Fruit fly (Drosophila melanogaster) whole organism, embryonic: ENCODE data around the gene Jhbp14.

ENCODE experiments used
- Aef1 ChIP-seq: fragments of 200-800 bp; sonication (Bioruptor generic); IDR thresholded peaks from 3 replicates; pipeline ENCODE4 v1.3.6; 2022; ENCODE audit warnings: missing biosample characterization, missing genetic modification characterization
- Asciz ChIP-seq: fragments of 200-800 bp; sonication (Bioruptor generic); optimal IDR thresholded peaks from 2 replicates; lab custom pipeline; 2017; ENCODE audit warnings: missing biosample characterization, mild to moderate bottlenecking, missing genetic modification characterization, missing genetic modification reagents
- Atf6 ChIP-seq: fragments of 200-800 bp; sonication (Bioruptor generic); IDR thresholded peaks from 2 replicates; pipeline ENCODE4 v1.3.6; 2022; ENCODE audit warnings: missing biosample characterization, missing genetic modification characterization
- BEAF-32 ChIP-seq: fragments of 200-800 bp; sonication (Bioruptor generic); optimal IDR thresholded peaks from 3 replicates; lab custom pipeline; 2017; ENCODE audit warnings: missing biosample characterization, missing genetic modification characterization, mild to moderate bottlenecking, moderate library complexity, missing genetic modification reagents
- CG11695 ChIP-seq: fragments of 200-800 bp; sonication (Bioruptor generic); IDR thresholded peaks from 3 replicates; pipeline ENCODE4 v1.3.6; 2022; ENCODE audit warnings: missing biosample characterization, missing genetic modification characterization
- CG12942 ChIP-seq: fragments of 200-800 bp; sonication (Bioruptor generic); optimal IDR thresholded peaks from 3 replicates; lab custom pipeline; 2016; ENCODE audit warnings: missing biosample characterization, missing genetic modification characterization
- CG13123 ChIP-seq: fragments of 200-800 bp; sonication (Bioruptor generic); optimal IDR thresholded peaks from 2 replicates; lab custom pipeline; 2016; ENCODE audit warnings: missing biosample characterization, missing genetic modification characterization
- CG13296 ChIP-seq: fragments of 200-800 bp; sonication (Bioruptor generic); optimal IDR thresholded peaks from 3 replicates; lab custom pipeline; 2018; ENCODE audit warnings: missing biosample characterization, mild to moderate bottlenecking, missing genetic modification characterization
- CG14441 ChIP-seq: fragments of 200-800 bp; sonication (Bioruptor generic); IDR thresholded peaks from 2 replicates; pipeline ENCODE4 v1.3.6; 2022; ENCODE audit warnings: missing biosample characterization, missing genetic modification characterization
- CG15269 ChIP-seq: fragments of 200-800 bp; sonication (Bioruptor generic); optimal IDR thresholded peaks from 2 replicates; lab custom pipeline; 2018; ENCODE audit warnings: missing biosample characterization, mild to moderate bottlenecking, missing genetic modification characterization, moderate library complexity
- CG1602 ChIP-seq: fragments of 200-800 bp; sonication (Bioruptor generic); optimal IDR thresholded peaks from 3 replicates; lab custom pipeline; 2016; ENCODE audit warnings: missing biosample characterization, missing genetic modification characterization
- CG17186 ChIP-seq: fragments of 200-800 bp; sonication (Bioruptor generic); optimal IDR thresholded peaks from 3 replicates; lab custom pipeline; 2017; ENCODE audit warnings: missing biosample characterization, missing genetic modification reagents, missing genetic modification characterization
- CG1792 ChIP-seq: fragments of 200-800 bp; sonication (Bioruptor generic); optimal IDR thresholded peaks from 2 replicates; lab custom pipeline; 2016; ENCODE audit warnings: missing biosample characterization, missing genetic modification characterization
- CG2712 ChIP-seq: fragments of 200-800 bp; optimal IDR thresholded peaks from 3 replicates; lab custom pipeline; 2019; ENCODE audit warnings: missing biosample characterization, mild to moderate bottlenecking, missing genetic modification characterization, moderate library complexity
- CG31224 ChIP-seq: fragments of 200-800 bp; sonication (Bioruptor generic); IDR thresholded peaks from 2 replicates; pipeline ENCODE4 v1.3.6; 2022; ENCODE audit warnings: missing biosample characterization, missing genetic modification characterization
- CG33557 ChIP-seq: fragments of 200-800 bp; sonication (Bioruptor generic); optimal IDR thresholded peaks from 2 replicates; lab custom pipeline; 2019; ENCODE audit warnings: missing biosample characterization, mild to moderate bottlenecking, missing genetic modification characterization, moderate library complexity
- CG4404 ChIP-seq: fragments of 200-800 bp; sonication (Bioruptor generic); IDR thresholded peaks from 2 replicates; pipeline ENCODE4 v1.3.6; 2022; ENCODE audit warnings: missing biosample characterization, missing genetic modification characterization
- CG4424 ChIP-seq: fragments of 200-800 bp; sonication (Bioruptor generic); optimal IDR thresholded peaks from 3 replicates; lab custom pipeline; 2016; ENCODE audit warnings: missing biosample characterization, missing genetic modification characterization
- CG6683 ChIP-seq: fragments of 200-800 bp; sonication (Bioruptor generic); optimal IDR thresholded peaks from 2 replicates; lab custom pipeline; 2017; ENCODE audit warnings: missing biosample characterization, mild to moderate bottlenecking, missing genetic modification characterization, missing genetic modification reagents
- CG6765 ChIP-seq: fragments of 200-800 bp; sonication (Bioruptor generic); optimal IDR thresholded peaks from 3 replicates; lab custom pipeline; 2017; ENCODE audit warnings: missing biosample characterization, mild to moderate bottlenecking, missing genetic modification characterization
- CG6791 ChIP-seq: fragments of 200-800 bp; sonication (Bioruptor generic); IDR thresholded peaks from 3 replicates; pipeline ENCODE4 v1.3.6; 2022; ENCODE audit warnings: missing biosample characterization, missing genetic modification characterization; ENCODE audit not compliant: partially characterized antibody
- CG9817 ChIP-seq: fragments of 200-800 bp; sonication (Bioruptor generic); optimal IDR thresholded peaks from 2 replicates; lab custom pipeline; 2018; ENCODE audit warnings: missing biosample characterization, mild to moderate bottlenecking, missing genetic modification characterization, moderate library complexity
- D19B ChIP-seq: fragments of 200-800 bp; sonication (Bioruptor generic); optimal IDR thresholded peaks from 2 replicates; lab custom pipeline; 2017; ENCODE audit warnings: missing biosample characterization, mild to moderate bottlenecking, missing genetic modification characterization
- Fer2 ChIP-seq: fragments of 200-800 bp; sonication (Bioruptor generic); optimal IDR thresholded peaks from 2 replicates; lab custom pipeline; 2018; ENCODE audit warnings: missing biosample characterization, mild to moderate bottlenecking, missing genetic modification characterization, moderate library complexity
- HmgZ ChIP-seq: fragments of 200-800 bp; sonication (Bioruptor generic); optimal IDR thresholded peaks from 2 replicates; lab custom pipeline; 2018; ENCODE audit warnings: missing biosample characterization, mild to moderate bottlenecking, missing genetic modification characterization
- Jarid2 ChIP-seq: fragments of 200-800 bp; sonication (Bioruptor generic); optimal IDR thresholded peaks from 3 replicates; lab custom pipeline; 2017; ENCODE audit warnings: mild to moderate bottlenecking, missing biosample characterization, missing genetic modification reagents, missing genetic modification characterization
- MBD-R2 ChIP-seq: fragments of 200-800 bp; sonication (Bioruptor generic); IDR thresholded peaks from 2 replicates; pipeline ENCODE4 v1.3.6; 2022; ENCODE audit warnings: missing biosample characterization, missing genetic modification characterization
- NC2β ChIP-seq: fragments of 200-800 bp; sonication (Bioruptor generic); optimal IDR thresholded peaks from 2 replicates; lab custom pipeline; 2016; ENCODE audit warnings: missing biosample characterization, missing genetic modification characterization
- NFAT ChIP-seq: fragments of 200-800 bp; sonication (Bioruptor generic); IDR thresholded peaks from 2 replicates; pipeline ENCODE4 v1.3.6; 2022; ENCODE audit warnings: missing biosample characterization, missing genetic modification characterization
- NfI ChIP-seq: fragments of 200-800 bp; sonication (Bioruptor generic); optimal IDR thresholded peaks from 3 replicates; lab custom pipeline; 2018; ENCODE audit warnings: missing biosample characterization, mild to moderate bottlenecking, missing genetic modification characterization, moderate library complexity
- Oaz ChIP-seq: fragments of 200-800 bp; sonication (Bioruptor generic); IDR thresholded peaks from 2 replicates; pipeline ENCODE4 v1.3.6; 2022; ENCODE audit warnings: missing biosample characterization, missing genetic modification characterization
- Scr ChIP-seq: fragments of 200-800 bp; sonication (Bioruptor generic); IDR thresholded peaks from 2 replicates; pipeline ENCODE4 v1.3.6; 2022; ENCODE audit warnings: missing biosample characterization, missing genetic modification characterization; ENCODE audit not compliant: partially characterized antibody
- Side ChIP-seq: fragments of 200-800 bp; sonication (Bioruptor generic); optimal IDR thresholded peaks from 2 replicates; lab custom pipeline; 2016; ENCODE audit warnings: missing biosample characterization, missing genetic modification characterization
- Taf1 ChIP-seq: fragments of 200-800 bp; sonication (Bioruptor generic); IDR thresholded peaks from 2 replicates; pipeline ENCODE4 v1.3.6; 2022; ENCODE audit warnings: missing biosample characterization, missing genetic modification characterization
- amos ChIP-seq: fragments of 200-800 bp; sonication (Bioruptor generic); IDR thresholded peaks from 2 replicates; pipeline ENCODE4 v1.3.6; 2022; ENCODE audit warnings: missing biosample characterization, missing genetic modification characterization; ENCODE audit not compliant: partially characterized antibody
- en ChIP-seq: fragments of 200-800 bp; sonication (Bioruptor generic); optimal IDR thresholded peaks from 2 replicates; lab custom pipeline; 2016; ENCODE audit warnings: missing biosample characterization, missing genetic modification characterization
- h ChIP-seq: fragments of >200 bp; optimal IDR thresholded peaks from 2 replicates; lab custom pipeline; 2017
- hbn ChIP-seq: fragments of 200-800 bp; sonication (Bioruptor generic); IDR thresholded peaks from 2 replicates; pipeline ENCODE4 v1.3.6; 2022; ENCODE audit warnings: missing biosample characterization, missing genetic modification characterization; ENCODE audit not compliant: partially characterized antibody
- hth ChIP-seq: fragments of >200 bp; optimal IDR thresholded peaks from 2 replicates; lab custom pipeline; 2017; ENCODE audit warnings: inconsistent platforms
- lilli ChIP-seq: fragments of 200-800 bp; sonication (Bioruptor generic); optimal IDR thresholded peaks from 3 replicates; lab custom pipeline; 2016; ENCODE audit warnings: missing biosample characterization, missing genetic modification characterization
- mld ChIP-seq: fragments of 200-800 bp; sonication (Bioruptor generic); IDR thresholded peaks from 3 replicates; pipeline ENCODE4 v1.3.6; 2022; ENCODE audit warnings: missing biosample characterization, missing genetic modification characterization; ENCODE audit not compliant: partially characterized antibody
- otp ChIP-seq: fragments of 200-800 bp; sonication (Bioruptor generic); IDR thresholded peaks from 3 replicates; pipeline ENCODE4, ENCODE4 v1.3.6; 2022; ENCODE audit warnings: missing biosample characterization, missing genetic modification characterization
- pho ChIP-seq: fragments of 200-800 bp; sonication (Bioruptor generic); optimal IDR thresholded peaks from 2 replicates; lab custom pipeline; 2016; ENCODE audit warnings: missing biosample characterization, missing genetic modification characterization
- prd ChIP-seq, 3 experiments: fragments of >200 bp in 2 of 3; fragments of 200-800 bp in 1 of 3; sonication (Bioruptor generic) in 1 of 3; optimal IDR thresholded peaks in 2 of 3; IDR thresholded peaks in 1 of 3; 2 replicates in 2 of 3; 3 replicates in 1 of 3; pipeline versions ENCODE4 v1.3.6 to Lab custom; 2017 to 2022; ENCODE audit warnings: missing biosample characterization in 1 of 3, missing genetic modification characterization in 1 of 3
- row ChIP-seq: fragments of 200-800 bp; sonication (Bioruptor generic); IDR thresholded peaks from 3 replicates; pipeline ENCODE4 v1.3.6; 2022; ENCODE audit warnings: missing biosample characterization, missing genetic modification characterization
- sd ChIP-seq: fragments of 200-800 bp; sonication (Bioruptor generic); optimal IDR thresholded peaks from 3 replicates; lab custom pipeline; 2018; ENCODE audit warnings: missing biosample characterization, mild to moderate bottlenecking, missing genetic modification characterization, moderate library complexity
- ssp ChIP-seq: fragments of 200-800 bp; sonication (Bioruptor generic); IDR thresholded peaks from 2 replicates; pipeline ENCODE4 v1.3.6; 2022; ENCODE audit warnings: missing biosample characterization, missing genetic modification characterization
- tgo ChIP-seq: fragments of 200-800 bp; sonication (Bioruptor generic); IDR thresholded peaks from 3 replicates; pipeline ENCODE4 v1.3.6; 2022; ENCODE audit warnings: missing biosample characterization, missing genetic modification characterization
- unc-4 ChIP-seq: fragments of 200-800 bp; sonication (Bioruptor generic); IDR thresholded peaks from 2 replicates; pipeline ENCODE4 v1.3.6; 2022; ENCODE audit warnings: missing biosample characterization, missing genetic modification characterization; ENCODE audit not compliant: partially characterized antibody
- yki ChIP-seq: fragments of >200 bp; optimal IDR thresholded peaks from 3 replicates; lab custom pipeline; 2018

Gene Jhbp14

DNA sequence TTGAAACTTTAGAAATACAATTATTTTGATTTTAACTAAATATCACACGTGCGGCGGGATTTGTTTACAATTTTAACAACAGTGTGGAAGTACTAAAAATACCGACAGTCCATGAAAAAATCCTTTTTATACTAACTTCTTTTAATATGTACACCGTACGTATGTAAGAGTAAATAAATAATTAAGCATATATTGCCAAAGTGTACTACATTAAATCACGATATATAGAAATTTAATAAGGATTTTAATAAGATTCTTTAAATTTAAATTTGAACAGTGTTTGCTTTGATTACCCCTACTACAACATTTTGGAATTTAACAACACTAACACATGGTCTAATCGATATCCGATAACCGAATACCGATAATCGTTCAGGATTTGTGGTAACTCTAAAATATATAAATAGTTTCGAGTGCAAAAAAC, 14.1 kb upstream of the Jhbp14 start, which contains the start of the genes Ski6 and CG16812 (continued):
- TF ChIP-seq Side (GFP tag; lab: Kevin White, UChicago) (no peak), CG6791 (GFP tag; lab: Robert Waterston, UW) (peak; percentile 35; the same call in 1 of the 3 replicates), CG31224 (GFP tag; lab: Robert Waterston, UW) (0 out of 2 replicates have a peak, but pooled peaks have one; percentile 10), unc-4 (GFP tag; lab: Robert Waterston, UW) (peak; percentile 61), CG14441 (GFP tag; lab: Robert Waterston, UW) (peak; percentile 54), MBD-R2 (GFP tag; lab: Robert Waterston, UW) (peak; percentile 60; the same call in 1 of the 2 replicates), CG17186 (GFP tag; lab: Kevin White, UChicago) (no peak), D19B (peak; percentile 10), CG11695 (peak; percentile 48; the same call in 1 of the 3 replicates), CG9817 (tag; lab: Kevin White, UChicago) (peak; percentile 78), prd (optimal IDR thresholded peaks at IDR 0.05; lab: Kevin White, UChicago) (no peak), prd (GFP tag; IDR thresholded peaks at IDR 0.05; lab: Robert Waterston, UW) (peak; percentile 76), BEAF-32 (peak; percentile 60), CG6683 (GFP tag; lab: Kevin White, UChicago) (no peak), CG13296 (GFP tag; lab: Kevin White, UChicago) (peak; percentile 62), amos (peak; percentile 16; the same call in 1 of the 2 replicates), CG6765 (GFP tag; lab: Kevin White, UChicago) (peak; percentile 7), row (GFP tag; lab: Robert Waterston, UW) (peak; percentile 78), hbn (GFP tag; lab: Robert Waterston, UW) (peak; percentile 36; the same call in 1 of the 2 replicates), en (GFP tag; lab: Kevin White, UChicago) (peak; percentile 3), yki (lab: Kevin White, UChicago) (no peak), Jarid2 (no peak), HmgZ (tag; lab: Kevin White, UChicago) (peak; percentile 75), otp (no peak), ssp (GFP tag; lab: Robert Waterston, UW) (peak; percentile 50; the same call in 1 of the 2 replicates), Oaz (GFP tag; lab: Robert Waterston, UW) (no peak), Atf6 (peak; percentile 66), CG4424 (GFP tag; lab: Kevin White, UChicago) (peak; percentile 63), mld (GFP tag; lab: Robert Waterston, UW) (no peak), NfI (GFP tag; lab: Kevin White, UChicago) (peak; percentile 58), CG15269 (tag; lab: Kevin White, UChicago) (peak; percentile 83), NFAT (GFP tag; lab: Robert Waterston, UW) (peak; percentile 48; the same call in 1 of the 2 replicates), CG1602 (GFP tag; lab: Kevin White, UChicago) (peak; percentile 60), CG12942 (GFP tag; lab: Kevin White, UChicago) (peak; percentile 60), CG1792 (GFP tag; lab: Kevin White, UChicago) (no peak), h (lab: Kevin White, UChicago) (no peak), lilli (GFP tag; lab: Kevin White, UChicago) (peak; percentile 77), Taf1 (GFP tag; lab: Robert Waterston, UW) (no peak), hth (lab: Kevin White, UChicago) (no peak), CG13123 (GFP tag; lab: Kevin White, UChicago) (peak; percentile 67), CG4404 (peak; percentile 40; the same call in 1 of the 2 replicates), NC2β (GFP tag; lab: Kevin White, UChicago) (peak; percentile 51), Scr (0 out of 2 replicates have a peak, but pooled peaks have one; percentile 37), Fer2 (peak; percentile 66), CG33557 (GFP tag; lab: Kevin White, UChicago) (peak; percentile 41), sd (no peak), pho (peak; percentile 50), CG2712 (tag; lab: Kevin White, UChicago) (peak; percentile 87), Asciz (GFP tag; lab: Kevin White, UChicago) (no peak), tgo (GFP tag; lab: Robert Waterston, UW) (peak; percentile 58; the same call in 2 of the 3 replicates), Aef1 (GFP tag; lab: Robert Waterston, UW) (peak; percentile 24; the same call in 2 of the 3 replicates)
